Worm (Caenorhabditis elegans) whole organism, L1 larva: ENCODE data around the gene ssp-36.

Experiments
- ceh-8 ChIP-seq: fragments of 200-800 bp; sonication (Bioruptor generic); optimal IDR thresholded peaks from 2 replicates; lab custom pipeline; 2018; ENCODE audit warnings: mild to moderate bottlenecking, missing genetic modification characterization, moderate library complexity, missing compliant biosample characterization
- dpl-1 ChIP-seq, 3 experiments: fragments of 150-350 bp in 2 of 3; sonication (generic microtip) in 1 of 3; optimal IDR thresholded peaks; 2 replicates each; lab custom pipeline; 2014 to 2017; ENCODE audit warnings: missing biosample characterization in 3 of 3, missing genetic modification characterization in 3 of 3, missing genetic modification reagents in 3 of 3
- elt-3 ChIP-seq, 6 experiments: fragments of 150-350 bp in 1 of 6; sonication (generic microtip); optimal IDR thresholded peaks; 2 replicates each; lab custom pipeline; 2017 to 2018; ENCODE audit warnings: missing biosample characterization in 6 of 6, missing genetic modification characterization in 6 of 6, inconsistent platforms in 1 of 6
- lin-39 ChIP-seq: fragments of 150-350 bp; optimal IDR thresholded peaks from 2 replicates; lab custom pipeline; 2014; ENCODE audit warnings: missing biosample characterization, missing genetic modification reagents, missing genetic modification characterization
- nhr-11 ChIP-seq: fragments of 150-350 bp; optimal IDR thresholded peaks from 2 replicates; lab custom pipeline; 2014; ENCODE audit warnings: missing biosample characterization, missing genetic modification characterization
- unc-62 ChIP-seq: fragments of 150-350 bp; optimal IDR thresholded peaks from 2 replicates; lab custom pipeline; 2014; ENCODE audit warnings: missing biosample characterization, missing genetic modification reagents, missing genetic modification characterization

ce11 chrIV:9784689-9785088, 18.5 kb upstream of the ssp-36 start, which contains the start of gene sre-4:
- TF ChIP-seq unc-62 (GFP tag; lab: Kevin White, UChicago): no peak
- TF ChIP-seq elt-3 (tag; optimal IDR thresholded peaks at IDR 0.05; lab: Kevin White, UChicago): no peak
- TF ChIP-seq nhr-11 (tag; lab: Kevin White, UChicago): no peak
- TF ChIP-seq ceh-8 (GFP tag; lab: Kevin White, UChicago): no peak
- TF ChIP-seq lin-39 (tag; lab: Kevin White, UChicago): no peak
- no peak for TF ChIP-seq dpl-1 (GFP tag; optimal IDR thresholded peaks at IDR 0.05; lab: Kevin White, UChicago)
